Fruit fly (Drosophila melanogaster) whole organism, embryonic: ENCODE data around the gene SKIP.

Experiments used
- B-H1 ChIP-seq: fragments of 200-800 bp; sonication (Bioruptor generic); IDR thresholded peaks from 3 replicates; pipeline ENCODE4 v1.3.6; 2022; ENCODE audit warnings: missing biosample characterization, missing genetic modification characterization
- CG10654 ChIP-seq: fragments of 200-800 bp; sonication (Bioruptor generic); optimal IDR thresholded peaks from 2 replicates; lab custom pipeline; 2016; ENCODE audit warnings: missing biosample characterization, missing genetic modification characterization
- CG10959 ChIP-seq: fragments of 200-800 bp; sonication (Bioruptor generic); IDR thresholded peaks from 2 replicates; pipeline ENCODE4 v1.3.6; 2022; ENCODE audit warnings: missing biosample characterization, missing genetic modification characterization
- CG11085 ChIP-seq: fragments of 200-800 bp; sonication (Bioruptor generic); IDR thresholded peaks from 2 replicates; pipeline ENCODE4 v1.3.6; 2022; ENCODE audit warnings: missing biosample characterization, missing genetic modification characterization
- CG11504 ChIP-seq: fragments of 200-800 bp; sonication (Bioruptor generic); optimal IDR thresholded peaks from 3 replicates; lab custom pipeline; 2019; ENCODE audit warnings: missing biosample characterization, mild to moderate bottlenecking, missing genetic modification characterization, moderate library complexity
- CG11560 ChIP-seq: fragments of 200-800 bp; sonication (Bioruptor generic); IDR thresholded peaks from 3 replicates; pipeline ENCODE4 v1.3.6; 2022; ENCODE audit warnings: missing biosample characterization, missing genetic modification characterization
- CG12236 ChIP-seq: fragments of 200-800 bp; sonication (Bioruptor generic); optimal IDR thresholded peaks from 2 replicates; lab custom pipeline; 2016; ENCODE audit warnings: missing biosample characterization, missing genetic modification characterization
- CG12769 ChIP-seq: fragments of 200-800 bp; sonication (Bioruptor generic); optimal IDR thresholded peaks from 2 replicates; lab custom pipeline; 2019; ENCODE audit warnings: missing biosample characterization, mild to moderate bottlenecking, missing genetic modification characterization, moderate library complexity
- CG12942 ChIP-seq: fragments of 200-800 bp; sonication (Bioruptor generic); optimal IDR thresholded peaks from 3 replicates; lab custom pipeline; 2016; ENCODE audit warnings: missing biosample characterization, missing genetic modification characterization
- CG13894 ChIP-seq: fragments of 200-800 bp; sonication (Bioruptor generic); optimal IDR thresholded peaks from 3 replicates; lab custom pipeline; 2018; ENCODE audit warnings: missing biosample characterization, mild to moderate bottlenecking, missing genetic modification characterization, moderate library complexity
- CG14860 ChIP-seq: fragments of 200-800 bp; sonication (Bioruptor generic); IDR thresholded peaks from 3 replicates; pipeline ENCODE4 v1.3.6; 2022; ENCODE audit warnings: missing biosample characterization, missing genetic modification characterization; ENCODE audit not compliant: partially characterized antibody
- CG15696 ChIP-seq: fragments of 200-800 bp; sonication (Bioruptor generic); optimal IDR thresholded peaks from 2 replicates; lab custom pipeline; 2019; ENCODE audit warnings: missing biosample characterization, mild to moderate bottlenecking, missing genetic modification characterization, moderate library complexity
- CG1647 ChIP-seq: fragments of 200-800 bp; sonication (Bioruptor generic); optimal IDR thresholded peaks from 3 replicates; lab custom pipeline; 2016; ENCODE audit warnings: missing biosample characterization, missing genetic modification characterization
- CG18262 ChIP-seq: fragments of 200-800 bp; optimal IDR thresholded peaks from 3 replicates; lab custom pipeline; 2019; ENCODE audit warnings: missing biosample characterization, mild to moderate bottlenecking, missing genetic modification characterization, moderate library complexity
- CG2202 ChIP-seq: fragments of 200-800 bp; sonication (Bioruptor generic); optimal IDR thresholded peaks from 2 replicates; lab custom pipeline; 2018; ENCODE audit warnings: missing biosample characterization, mild to moderate bottlenecking, missing genetic modification characterization
- CG30403 ChIP-seq: fragments of 200-800 bp; sonication (Bioruptor generic); optimal IDR thresholded peaks from 3 replicates; lab custom pipeline; 2016; ENCODE audit warnings: missing biosample characterization, missing genetic modification characterization
- CG3163 ChIP-seq: fragments of 200-800 bp; sonication (Bioruptor generic); optimal IDR thresholded peaks from 3 replicates; lab custom pipeline; 2016; ENCODE audit warnings: missing biosample characterization, missing genetic modification characterization
- CG33213 ChIP-seq: fragments of 200-800 bp; sonication (Bioruptor generic); optimal IDR thresholded peaks from 3 replicates; lab custom pipeline; 2016; ENCODE audit warnings: missing biosample characterization, missing genetic modification characterization
- CG34224 ChIP-seq: fragments of 200-800 bp; sonication (Bioruptor generic); IDR thresholded peaks from 3 replicates; pipeline ENCODE4 v1.3.6; 2022; ENCODE audit warnings: missing biosample characterization, missing genetic modification characterization; ENCODE audit not compliant: partially characterized antibody
- CG4282 ChIP-seq: fragments of 200-800 bp; sonication (Bioruptor generic); optimal IDR thresholded peaks from 2 replicates; lab custom pipeline; 2016; ENCODE audit warnings: missing biosample characterization, missing genetic modification characterization
- CG6791 ChIP-seq: fragments of 200-800 bp; sonication (Bioruptor generic); IDR thresholded peaks from 3 replicates; pipeline ENCODE4 v1.3.6; 2022; ENCODE audit warnings: missing biosample characterization, missing genetic modification characterization; ENCODE audit not compliant: partially characterized antibody
- CG7271 ChIP-seq: fragments of 200-800 bp; sonication (Bioruptor generic); optimal IDR thresholded peaks from 2 replicates; lab custom pipeline; 2018; ENCODE audit warnings: missing biosample characterization, mild to moderate bottlenecking, missing genetic modification characterization, moderate library complexity
- CG7928 ChIP-seq: fragments of 200-800 bp; sonication (Bioruptor generic); optimal IDR thresholded peaks from 2 replicates; lab custom pipeline; 2017; ENCODE audit warnings: missing biosample characterization, mild to moderate bottlenecking, missing genetic modification characterization
- CG7963 ChIP-seq: fragments of 200-800 bp; sonication (Bioruptor generic); IDR thresholded peaks from 3 replicates; pipeline ENCODE4 v1.3.6; 2022; ENCODE audit warnings: missing biosample characterization, missing genetic modification characterization; ENCODE audit not compliant: partially characterized antibody
- CG9727 ChIP-seq: fragments of 200-800 bp; sonication (Bioruptor generic); optimal IDR thresholded peaks from 3 replicates; lab custom pipeline; 2017; ENCODE audit warnings: missing biosample characterization, mild to moderate bottlenecking, missing genetic modification characterization
- Dbx ChIP-seq: fragments of 200-800 bp; sonication (Bioruptor generic); IDR thresholded peaks from 3 replicates; pipeline ENCODE4 v1.3.6; 2022; ENCODE audit warnings: missing biosample characterization, missing genetic modification characterization
- Dref ChIP-seq: fragments of 200-800 bp; sonication (Bioruptor generic); IDR thresholded peaks from 2 replicates; pipeline ENCODE4 v1.3.6; 2022; ENCODE audit warnings: missing biosample characterization, missing genetic modification characterization
- Ets65A ChIP-seq: fragments of 200-800 bp; sonication (Bioruptor generic); peaks from one replicate; lab custom pipeline; 2016; ENCODE audit warnings: missing biosample characterization, missing genetic modification characterization
- HLHmδ ChIP-seq: fragments of 200-800 bp; sonication (Bioruptor generic); optimal IDR thresholded peaks from 2 replicates; lab custom pipeline; 2018; ENCODE audit warnings: missing biosample characterization, mild to moderate bottlenecking, missing genetic modification characterization, moderate library complexity
- Hsf ChIP-seq: fragments of 200-800 bp; sonication (Bioruptor generic); optimal IDR thresholded peaks from 3 replicates; lab custom pipeline; 2016; ENCODE audit warnings: missing biosample characterization, missing genetic modification characterization
- Mrtf ChIP-seq: fragments of 200-800 bp; sonication (Bioruptor generic); IDR thresholded peaks from 3 replicates; pipeline ENCODE4 v1.3.6; 2022; ENCODE audit warnings: missing biosample characterization, missing genetic modification characterization
- NC2β ChIP-seq: fragments of 200-800 bp; sonication (Bioruptor generic); optimal IDR thresholded peaks from 2 replicates; lab custom pipeline; 2016; ENCODE audit warnings: missing biosample characterization, missing genetic modification characterization
- Pdp1 ChIP-seq, 2 experiments: fragments of 200-800 bp; sonication (Bioruptor generic); optimal IDR thresholded peaks; 3 replicates each; lab custom pipeline; 2016; ENCODE audit warnings: missing biosample characterization in 2 of 2, missing genetic modification characterization in 2 of 2, mild to moderate bottlenecking in 1 of 2, moderate library complexity in 1 of 2
- br ChIP-seq: fragments of >200 bp; optimal IDR thresholded peaks from 2 replicates; lab custom pipeline; 2017
- bsh ChIP-seq, 2 experiments: fragments of 200-800 bp; sonication (Bioruptor generic); optimal IDR thresholded peaks; 2 replicates each; lab custom pipeline; 2017 to 2018; ENCODE audit warnings: mild to moderate bottlenecking in 2 of 2, missing biosample characterization in 2 of 2, missing genetic modification characterization in 2 of 2, moderate library complexity in 1 of 2
- chm ChIP-seq: fragments of 200-800 bp; sonication (Bioruptor generic); IDR thresholded peaks from 2 replicates; pipeline ENCODE4 v1.3.6; 2022; ENCODE audit warnings: missing biosample characterization, missing genetic modification characterization
- fd3F ChIP-seq: fragments of 200-800 bp; sonication (Bioruptor generic); optimal IDR thresholded peaks from 2 replicates; lab custom pipeline; 2018; ENCODE audit warnings: missing biosample characterization, mild to moderate bottlenecking, missing genetic modification characterization, moderate library complexity
- gsb-n ChIP-seq: fragments of 200-800 bp; sonication (Bioruptor generic); optimal IDR thresholded peaks from 3 replicates; lab custom pipeline; 2018; ENCODE audit warnings: missing biosample characterization, mild to moderate bottlenecking, missing genetic modification characterization
- gt ChIP-seq: fragments of 200-800 bp; sonication (Bioruptor generic); IDR thresholded peaks from 2 replicates; pipeline ENCODE4 v1.3.6; 2022; ENCODE audit warnings: missing biosample characterization, missing genetic modification characterization
- hth ChIP-seq: fragments of >200 bp; optimal IDR thresholded peaks from 2 replicates; lab custom pipeline; 2017; ENCODE audit warnings: inconsistent platforms
- lab ChIP-seq: fragments of 200-800 bp; sonication (Bioruptor generic); optimal IDR thresholded peaks from 3 replicates; lab custom pipeline; 2017; ENCODE audit warnings: missing biosample characterization, missing genetic modification characterization, mild to moderate bottlenecking, moderate library complexity, missing genetic modification reagents
- lbe ChIP-seq: fragments of 200-800 bp; sonication (Bioruptor generic); optimal IDR thresholded peaks from 2 replicates; lab custom pipeline; 2016; ENCODE audit warnings: missing biosample characterization, mild to moderate bottlenecking, missing genetic modification characterization
- vfl ChIP-seq: fragments of 200-800 bp; sonication (Bioruptor generic); optimal IDR thresholded peaks from 2 replicates; lab custom pipeline; 2016; ENCODE audit warnings: missing biosample characterization, missing genetic modification characterization
- vvl ChIP-seq: fragments of 200-800 bp; sonication (Bioruptor generic); IDR thresholded peaks from 2 replicates; pipeline ENCODE4 v1.3.6; 2022; ENCODE audit warnings: missing biosample characterization, missing genetic modification characterization
- z ChIP-seq: fragments of 200-800 bp; sonication (Bioruptor generic); IDR thresholded peaks from 3 replicates; pipeline ENCODE4 v1.3.6; 2022; ENCODE audit warnings: missing biosample characterization, missing genetic modification characterization
- zen ChIP-seq: fragments of 200-800 bp; sonication (Bioruptor generic); optimal IDR thresholded peaks from 3 replicates; lab custom pipeline; 2018; ENCODE audit warnings: missing biosample characterization, mild to moderate bottlenecking, missing genetic modification characterization, moderate library complexity

Gene SKIP

DNA sequence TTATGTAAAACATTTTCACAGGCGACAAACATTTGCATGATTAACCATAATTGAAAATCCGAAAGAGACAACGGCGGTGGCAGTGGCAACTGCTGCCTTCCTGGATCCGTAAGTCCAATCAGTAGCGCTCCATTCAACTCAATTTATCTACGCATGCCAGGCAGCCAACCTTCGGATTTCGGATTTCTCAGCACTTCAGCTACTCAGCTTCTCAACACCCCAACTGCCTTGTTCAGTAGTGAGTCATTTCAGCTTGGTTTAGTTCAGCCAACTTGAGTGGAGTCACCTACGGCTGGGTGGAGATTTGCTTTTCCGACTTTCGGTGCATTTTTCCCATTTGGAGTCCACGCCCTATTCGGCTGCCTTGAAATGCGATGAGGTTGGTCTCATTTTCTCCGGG is 20.1 kb downstream of the SKIP start:
- TF ChIP-seq CG1647 (GFP tag; lab: Kevin White, UChicago), result no peak
- TF ChIP-seq Mrtf (GFP tag; lab: Robert Waterston, UW), result no peak
- peak; percentile 39 for TF ChIP-seq gsb-n
- TF ChIP-seq CG14860 (GFP tag; lab: Robert Waterston, UW), result no peak
- no peak for TF ChIP-seq lbe (GFP tag; lab: Kevin White, UChicago)
- TF ChIP-seq CG7271 (tag; lab: Kevin White, UChicago), result no peak
- TF ChIP-seq CG11504 (tag; lab: Kevin White, UChicago), result no peak
- TF ChIP-seq Dref, result no peak
- TF ChIP-seq CG13894 (tag; lab: Kevin White, UChicago), result no peak
- TF ChIP-seq chm (GFP tag; lab: Robert Waterston, UW), result peak; percentile 57
- TF ChIP-seq gt (GFP tag; lab: Robert Waterston, UW), result no peak
- TF ChIP-seq br, result no peak
- TF ChIP-seq vvl (GFP tag; lab: Robert Waterston, UW), result no peak
- TF ChIP-seq z (GFP tag; lab: Robert Waterston, UW), result peak; percentile 69; the same call in 1 of the 3 replicates
- TF ChIP-seq CG34224 (GFP tag; lab: Robert Waterston, UW), result no peak
- TF ChIP-seq B-H1 (GFP tag; lab: Robert Waterston, UW), result no peak
- no peak for TF ChIP-seq fd3F (GFP tag; lab: Kevin White, UChicago)
- no peak for TF ChIP-seq Pdp1 (GFP tag; optimal IDR thresholded peaks at IDR 0.05; lab: Kevin White, UChicago)
- no peak for TF ChIP-seq Hsf (GFP tag; lab: Kevin White, UChicago)
- TF ChIP-seq CG6791, result no peak

DNA sequence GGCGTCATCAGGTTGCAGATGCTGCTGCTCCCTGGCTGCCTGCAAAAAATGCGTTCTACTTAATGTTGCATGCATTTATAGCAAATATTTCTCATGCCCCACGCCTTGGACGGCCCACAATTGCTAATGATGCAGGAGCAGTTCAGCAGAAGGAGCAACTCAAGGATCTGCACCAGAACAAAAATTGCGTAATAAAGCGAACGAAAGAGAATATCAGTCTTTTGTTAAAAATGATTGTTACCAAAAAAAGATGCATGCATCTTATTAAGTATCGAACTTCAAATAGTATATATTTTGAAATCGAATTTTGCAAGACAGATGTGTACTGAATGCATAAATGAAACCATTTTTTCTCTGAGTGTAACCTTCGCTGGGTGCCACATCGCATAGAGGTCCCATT is 24.6 kb downstream of the SKIP start:
- TF ChIP-seq bsh (GFP tag; optimal IDR thresholded peaks at IDR 0.05; lab: Kevin White, UChicago) (peak in 1 of 2 experiments; percentile 13), CG11504 (tag; lab: Kevin White, UChicago) (no peak)

DNA sequence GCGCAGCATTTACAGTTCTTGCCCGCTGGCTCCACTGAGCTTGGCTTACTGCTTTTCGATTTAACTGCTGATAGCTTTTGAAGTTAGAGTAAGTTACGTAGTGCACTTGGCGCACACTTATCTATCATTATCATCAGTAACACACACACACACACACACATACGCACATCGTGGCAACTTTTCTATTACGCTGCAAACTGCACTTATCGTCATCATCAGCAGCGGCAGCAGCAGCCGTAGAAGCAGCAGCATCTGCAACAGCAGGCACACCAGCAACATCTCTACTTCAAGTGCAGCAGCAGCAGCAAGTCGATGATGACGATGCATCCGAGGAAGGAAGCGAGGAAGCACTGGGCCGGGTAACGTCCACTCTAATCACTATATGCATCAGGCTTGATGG is 25.1 kb downstream of the SKIP start:
- TF ChIP-seq Ets65A, result peak; percentile 52
- TF ChIP-seq Dbx (GFP tag; lab: Robert Waterston, UW), result no peak
- no peak for TF ChIP-seq vfl (GFP tag; lab: Kevin White, UChicago)
- no peak for TF ChIP-seq CG10654
- no peak for TF ChIP-seq CG4282 (GFP tag; lab: Kevin White, UChicago)
- TF ChIP-seq CG11085 (GFP tag; lab: Robert Waterston, UW), result no peak

DNA sequence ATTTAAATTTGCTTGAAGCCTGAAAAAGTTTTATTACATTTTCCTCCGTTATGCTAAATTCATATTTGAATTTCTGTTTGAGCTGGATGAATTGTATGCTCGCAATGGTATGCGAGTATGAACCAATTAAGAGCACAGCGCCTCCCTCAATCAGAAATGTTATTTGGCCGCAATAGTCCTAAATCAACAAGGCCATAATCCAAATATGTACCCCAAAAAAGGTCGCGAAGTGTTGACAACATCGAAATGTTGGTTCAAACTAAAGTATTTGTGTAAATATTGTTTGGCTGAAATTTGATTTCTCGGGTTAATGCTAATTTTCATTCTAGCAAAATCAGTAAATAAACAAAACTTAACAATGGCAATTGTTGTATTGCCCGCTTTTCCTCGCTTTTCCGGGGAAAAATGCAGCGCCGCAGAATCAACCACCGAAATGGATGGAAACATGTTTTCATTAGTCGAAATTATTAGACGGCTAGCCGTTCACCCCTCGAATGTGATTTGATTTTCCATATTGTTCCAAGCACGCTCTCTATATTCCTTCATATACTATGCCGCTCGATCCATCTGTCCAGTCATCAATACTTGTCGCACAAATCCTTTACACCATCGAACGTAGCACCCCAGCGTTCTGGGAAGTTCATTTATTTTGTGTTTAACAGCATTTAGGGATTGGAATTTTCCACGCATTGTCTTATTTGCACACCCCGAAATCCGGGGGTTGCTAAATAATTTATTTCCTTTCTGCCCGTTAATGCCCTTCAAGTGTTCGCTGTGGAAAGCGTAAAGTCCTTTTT is 28.2 kb downstream of the SKIP start:
- TF ChIP-seq CG15696 (tag; lab: Kevin White, UChicago), result peak; percentile 80
- TF ChIP-seq CG10959 (GFP tag; lab: Robert Waterston, UW), result no peak
- TF ChIP-seq lab (GFP tag; lab: Kevin White, UChicago), result no peak
- no peak for TF ChIP-seq CG7963 (GFP tag; lab: Robert Waterston, UW)
- no peak for TF ChIP-seq HLHmδ (GFP tag; lab: Kevin White, UChicago)
- no peak for TF ChIP-seq CG12236 (GFP tag; lab: Kevin White, UChicago)
- no peak for TF ChIP-seq CG11560
- no peak for TF ChIP-seq CG30403 (GFP tag; lab: Kevin White, UChicago)
- no peak for TF ChIP-seq hth
- no peak for TF ChIP-seq CG12942
- TF ChIP-seq CG7928 (GFP tag; lab: Kevin White, UChicago), result no peak
- no peak for TF ChIP-seq zen (tag; lab: Kevin White, UChicago)
- TF ChIP-seq NC2β (GFP tag; lab: Kevin White, UChicago), result no peak
- no peak for TF ChIP-seq CG4282 (GFP tag; lab: Kevin White, UChicago)
- TF ChIP-seq CG9727 (GFP tag; lab: Kevin White, UChicago), result peak; percentile 44
- peak; percentile 53 for TF ChIP-seq CG2202 (tag; lab: Kevin White, UChicago)
- TF ChIP-seq CG12769 (tag; lab: Kevin White, UChicago), result no peak
- TF ChIP-seq CG3163, result no peak
- TF ChIP-seq CG18262 (tag; lab: Kevin White, UChicago), result peak; percentile 23
- no peak for TF ChIP-seq CG33213 (GFP tag; lab: Kevin White, UChicago)
